Worm (Caenorhabditis elegans) whole organism, L4 larva: ENCODE results near the gene pbo-6.

ENCODE experiments used
- D1046.2 ChIP-seq: fragments of 200-800 bp; sonication (Bioruptor generic); IDR thresholded peaks from 2 replicates; pipeline ENCODE4 v1.3.6; 2022; ENCODE audit warnings: missing genetic modification characterization, missing compliant biosample characterization
- arid-1 ChIP-seq: fragments of 200-800 bp; sonication (Bioruptor generic); conservative IDR thresholded peaks from 2 replicates; pipeline ENCODE4 v1.3.6; 2022; ENCODE audit warnings: missing genetic modification reagents, missing genetic modification characterization, missing compliant biosample characterization
- cey-2 ChIP-seq: sonication (generic microtip); optimal IDR thresholded peaks from 3 replicates; lab custom pipeline; 2017; ENCODE audit warnings: missing genetic modification characterization, mild to moderate bottlenecking, missing compliant biosample characterization, antibody characterized with exemption, borderline replicate concordance; ENCODE audit not compliant: insufficient read depth
- dpl-1 ChIP-seq: fragments of 150-350 bp; optimal IDR thresholded peaks from 2 replicates; lab custom pipeline; 2014; ENCODE audit warnings: missing biosample characterization, missing genetic modification reagents, missing genetic modification characterization
- egl-27 ChIP-seq: sonication (generic microtip); optimal IDR thresholded peaks from 3 replicates; lab custom pipeline; 2017; ENCODE audit warnings: missing biosample characterization, missing genetic modification reagents, missing genetic modification characterization
- fos-1 ChIP-seq: fragments of 150-350 bp; optimal IDR thresholded peaks from 2 replicates; lab custom pipeline; 2014; ENCODE audit warnings: missing biosample characterization, missing genetic modification characterization
- hlh-30 ChIP-seq: sonication (generic microtip); optimal IDR thresholded peaks from 2 replicates; lab custom pipeline; 2017; ENCODE audit warnings: antibody characterized with exemption, mild to moderate bottlenecking, missing genetic modification characterization, missing compliant biosample characterization; ENCODE audit not compliant: insufficient read depth
- lin-15B ChIP-seq: fragments of 150-350 bp; sonication (generic microtip); optimal IDR thresholded peaks from 3 replicates; lab custom pipeline; 2014; ENCODE audit warnings: missing biosample characterization, missing genetic modification characterization
- mdl-1 ChIP-seq, 2 experiments: fragments of 150-350 bp in 1 of 2; sonication (generic microtip) in 1 of 2; optimal IDR thresholded peaks; 2 replicates each; lab custom pipeline; 2014 to 2017; ENCODE audit warnings: missing biosample characterization in 2 of 2, missing genetic modification characterization in 2 of 2
- mep-1 ChIP-seq: fragments of 150-350 bp; sonication (generic microtip); optimal IDR thresholded peaks from 3 replicates; lab custom pipeline; 2014; ENCODE audit warnings: missing biosample characterization, missing genetic modification characterization
- nhr-111 ChIP-seq: fragments of 200-800 bp; sonication (Bioruptor generic); optimal IDR thresholded peaks from 2 replicates; lab custom pipeline; 2018; ENCODE audit warnings: mild to moderate bottlenecking, missing genetic modification characterization, missing compliant biosample characterization
- nhr-237 ChIP-seq: sonication (generic microtip); optimal IDR thresholded peaks from 2 replicates; lab custom pipeline; 2017; ENCODE audit warnings: missing biosample characterization, missing genetic modification characterization
- nhr-76 ChIP-seq: fragments of 150-350 bp; optimal IDR thresholded peaks from 2 replicates; lab custom pipeline; 2014; ENCODE audit warnings: missing biosample characterization, missing genetic modification characterization
- pha-4 ChIP-seq, 2 experiments: fragments of 150-350 bp in 1 of 2; fragments of 200-800 bp in 1 of 2; sonication (Bioruptor generic) in 1 of 2; IDR thresholded peaks in 1 of 2; optimal IDR thresholded peaks in 1 of 2; 2 replicates each; pipeline versions ENCODE4 v1.3.6 to Lab custom; 2014 to 2022; ENCODE audit warnings: missing genetic modification characterization in 2 of 2, missing genetic modification reagents in 2 of 2, missing biosample characterization in 1 of 2, missing compliant biosample characterization in 1 of 2

DNA sequence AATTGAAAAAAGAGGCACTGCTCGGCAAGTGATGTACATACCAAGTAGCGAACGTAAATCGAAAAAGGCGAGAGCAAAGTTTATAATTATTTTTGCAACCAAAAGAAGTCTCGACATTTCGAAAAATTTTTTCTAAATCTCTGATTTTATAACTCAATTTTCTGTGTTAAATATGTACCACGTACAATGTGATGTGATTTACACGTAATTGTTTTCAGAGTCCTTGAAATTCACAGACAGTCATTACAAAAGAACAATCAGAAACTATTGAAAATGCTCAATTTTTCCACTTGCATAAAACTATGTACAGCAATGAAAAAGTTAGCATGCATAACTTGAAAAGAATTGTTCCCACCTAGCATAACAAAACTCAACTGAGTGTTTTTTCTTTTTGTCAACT, 25.8 kb upstream of the pbo-6 start:
- TF ChIP-seq nhr-76 (no peak), pha-4 (GFP tag; IDR thresholded peaks at IDR 0.05; lab: Robert Waterston, UW) (no peak), pha-4 (tag; optimal IDR thresholded peaks at IDR 0.05; lab: Kevin White, UChicago) (no peak), hlh-30 (tag; lab: Kevin White, UChicago) (no peak), egl-27 (tag; lab: Kevin White, UChicago) (no peak), fos-1 (tag; lab: Kevin White, UChicago) (no peak), cey-2 (no peak), dpl-1 (GFP tag; lab: Kevin White, UChicago) (no peak), nhr-111 (GFP tag; lab: Kevin White, UChicago) (no peak), nhr-237 (tag; lab: Kevin White, UChicago) (no peak), D1046.2 (GFP tag; lab: Robert Waterston, UW) (no peak), lin-15B (tag; lab: Kevin White, UChicago) (no peak), mdl-1 (tag; optimal IDR thresholded peaks at IDR 0.05; lab: Kevin White, UChicago) (no peak), mep-1 (tag; lab: Kevin White, UChicago) (no peak), arid-1 (GFP tag; lab: Robert Waterston, UW) (no peak)
